Fruit fly (Drosophila melanogaster): ENCODE results near the gene COX5A.
A peak's percentile ranks its signal among the peaks of the same experiment; 100 is the strongest.

COX5A gene

dm6 chr3R:11786695-11787226 is 32.4 kb upstream of the COX5A start, which contains the start of the genes prd1 and HisCl1 (continued):
- peak; percentile 75 for TF ChIP-seq CG9727 (GFP tag; optimal IDR thresholded peaks at IDR 0.05)
- peak; percentile 61; the same call in 1 of the 2 replicates for TF ChIP-seq NFAT (GFP tag; IDR thresholded peaks at IDR 0.05)
- no peak for TF ChIP-seq kay (GFP tag; optimal IDR thresholded peaks at IDR 0.05)
- TF ChIP-seq CHES-1-like (GFP tag; optimal IDR thresholded peaks at IDR 0.05) = peak; percentile 62
- no peak for TF ChIP-seq wek (GFP tag; optimal IDR thresholded peaks at IDR 0.05)
- no peak for TF ChIP-seq CG15479 (GFP tag; optimal IDR thresholded peaks at IDR 0.05)
- TF ChIP-seq CG11085 (GFP tag; IDR thresholded peaks at IDR 0.05) = 0 out of 2 replicates have a peak, but pooled peaks have one; percentile 23
- peak; percentile 51; the same call in 1 of the 2 replicates for TF ChIP-seq CG4404 (GFP tag; IDR thresholded peaks at IDR 0.05)
- TF ChIP-seq ttk (GFP tag; IDR thresholded peaks at IDR 0.05) = no peak
- TF ChIP-seq CG10267 (tag; optimal IDR thresholded peaks at IDR 0.05) = peak; percentile 71
- TF ChIP-seq bab2 (GFP tag; optimal IDR thresholded peaks at IDR 0.05) = peak; percentile 50
- no peak for TF ChIP-seq unpg (GFP tag; optimal IDR thresholded peaks at IDR 0.05)
- TF ChIP-seq sens (GFP tag) = peak; percentile 93
- peak; percentile 73 for TF ChIP-seq CG9215 (GFP tag; IDR thresholded peaks at IDR 0.05)
- TF ChIP-seq Ada2b (GFP tag; IDR thresholded peaks at IDR 0.05) = no peak
- TF ChIP-seq CG6654 (GFP tag; optimal IDR thresholded peaks at IDR 0.05) = peak; percentile 40
- no peak for TF ChIP-seq CG11093 (GFP tag; IDR thresholded peaks at IDR 0.05)
- TF ChIP-seq CG10366 (GFP tag; IDR thresholded peaks at IDR 0.05) = no peak
- peak; percentile 42 for TF ChIP-seq maf-S (GFP tag; optimal IDR thresholded peaks at IDR 0.05)
- TF ChIP-seq ap (GFP tag; IDR thresholded peaks at IDR 0.05) = no peak
- peak; percentile 19 for TF ChIP-seq CG8359 (GFP tag; optimal IDR thresholded peaks at IDR 0.05; ENCODE audit: borderline replicate concordance)
- TF ChIP-seq MBD-R2 (GFP tag; IDR thresholded peaks at IDR 0.05) = peak; percentile 91
- peak; percentile 72 for TF ChIP-seq CG15601 (tag; optimal IDR thresholded peaks at IDR 0.05)
- TF ChIP-seq D (optimal IDR thresholded peaks at IDR 0.05) = no peak
- peak; percentile 56 for TF ChIP-seq D (GFP tag; optimal IDR thresholded peaks at IDR 0.05)
- TF ChIP-seq CG9932 (GFP tag; IDR thresholded peaks at IDR 0.05) = peak; percentile 82
- TF ChIP-seq Tbp (GFP tag; optimal IDR thresholded peaks at IDR 0.05) = no peak
- no peak for TF ChIP-seq Nf-YA (GFP tag; IDR thresholded peaks at IDR 0.05)
- no peak for TF ChIP-seq dimm (GFP tag; IDR thresholded peaks at IDR 0.05)
- TF ChIP-seq dpn (GFP tag; optimal IDR thresholded peaks at IDR 0.05) = peak; percentile 57 to 70
- TF ChIP-seq gro (GFP tag; optimal IDR thresholded peaks at IDR 0.05) = peak; percentile 68
- TF ChIP-seq trh (GFP tag; optimal IDR thresholded peaks at IDR 0.05) = peak; percentile 34
- peak; percentile 76 for TF ChIP-seq Xbp1 (GFP tag; optimal IDR thresholded peaks at IDR 0.05)
- peak; percentile 72 for TF ChIP-seq Sin3A (optimal IDR thresholded peaks at IDR 0.05)
- no peak for TF ChIP-seq CG1832 (GFP tag; optimal IDR thresholded peaks at IDR 0.05)
- peak; percentile 78 for TF ChIP-seq CG18619 (GFP tag; optimal IDR thresholded peaks at IDR 0.05)
- TF ChIP-seq tx (GFP tag; optimal IDR thresholded peaks at IDR 0.05) = peak; percentile 12
- TF ChIP-seq CG13287 (GFP tag; IDR thresholded peaks at IDR 0.05; ENCODE audit: partially characterized antibody) = peak; percentile 38; the same call in 1 of the 2 replicates
- TF ChIP-seq CG11723 (GFP tag; optimal IDR thresholded peaks at IDR 0.05) = no peak
- TF ChIP-seq eyg (GFP tag; optimal IDR thresholded peaks at IDR 0.05) = no peak
- TF ChIP-seq nerfin-1 (tag; optimal IDR thresholded peaks at IDR 0.05) = peak; percentile 78
- peak; percentile 97 for TF ChIP-seq Ets97D (GFP tag; optimal IDR thresholded peaks at IDR 0.05)
- peak; percentile 91 for TF ChIP-seq CoRest (tag; optimal IDR thresholded peaks at IDR 0.05)
- TF ChIP-seq Side (GFP tag; optimal IDR thresholded peaks at IDR 0.05) = peak; percentile 27
- no peak for TF ChIP-seq Blimp-1 (GFP tag; optimal IDR thresholded peaks at IDR 0.05)
- TF ChIP-seq Dip3 (GFP tag; optimal IDR thresholded peaks at IDR 0.05) = peak; percentile 70
- peak; percentile 59 for TF ChIP-seq CG15011 (GFP tag; optimal IDR thresholded peaks at IDR 0.05)
- TF ChIP-seq NC2β (GFP tag; optimal IDR thresholded peaks at IDR 0.05) = peak; percentile 49
- TF ChIP-seq usp (GFP tag; optimal IDR thresholded peaks at IDR 0.05) = no peak
- no peak for TF ChIP-seq sug (tag; optimal IDR thresholded peaks at IDR 0.05)
- peak; percentile 77 for TF ChIP-seq lilli (GFP tag; optimal IDR thresholded peaks at IDR 0.05)
- 0 out of 2 replicates have a peak, but pooled peaks have one; percentile 10 for TF ChIP-seq CG10959 (GFP tag; IDR thresholded peaks at IDR 0.05)

All from whole organism, embryonic.